Fruit fly (Drosophila melanogaster): Measurements from ENCODE around the gene Ibf1.

The Ibf1 gene

DNA sequence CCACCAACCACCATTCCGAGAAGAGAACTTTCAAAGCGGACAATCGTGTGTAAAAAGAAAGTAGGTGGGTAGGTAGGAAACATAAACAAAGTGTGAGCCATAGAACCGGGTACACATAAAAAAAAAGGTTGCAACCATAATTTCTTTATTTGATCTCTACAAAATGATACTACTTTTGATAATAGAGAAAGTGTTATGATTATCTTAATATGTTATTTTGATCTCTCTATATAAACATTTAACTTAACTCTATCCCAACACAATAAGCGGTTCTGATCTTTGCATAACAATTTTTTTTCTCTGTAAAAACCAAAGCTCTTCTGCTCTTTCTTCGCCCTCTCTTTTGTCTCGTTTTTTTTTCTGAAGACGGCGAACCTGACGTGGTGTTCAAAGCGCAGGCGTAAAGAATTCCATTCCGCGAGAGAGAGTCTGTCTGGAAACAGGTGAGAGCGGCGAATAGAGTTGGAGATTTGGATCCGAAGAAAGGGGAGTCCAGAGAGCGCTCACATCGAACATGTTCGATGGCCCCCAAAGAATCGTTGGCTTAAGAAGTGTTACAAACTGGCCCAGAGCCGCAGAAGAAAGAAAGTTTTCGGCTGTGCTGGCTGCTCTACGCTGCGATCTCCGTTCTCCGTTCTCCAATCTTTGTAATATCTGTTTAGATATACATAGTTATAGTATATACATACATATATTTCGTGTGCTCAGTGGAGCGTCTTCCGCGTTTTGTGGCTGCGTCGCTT is 11.7 kb upstream of the Ibf1 start (continued):
- TF ChIP-seq CG11398 (GFP tag; optimal IDR thresholded peaks at IDR 0.05), result peak; percentile 45
- peak; percentile 83 for TF ChIP-seq Med (GFP tag)
- TF ChIP-seq ap (GFP tag; IDR thresholded peaks at IDR 0.05), result no peak
- TF ChIP-seq her (GFP tag; optimal IDR thresholded peaks at IDR 0.05), result no peak
- TF ChIP-seq CG4617 (GFP tag; optimal IDR thresholded peaks at IDR 0.05; ENCODE audit: borderline replicate concordance), result no peak
- peak; percentile 43 for TF ChIP-seq CG10209 (GFP tag; optimal IDR thresholded peaks at IDR 0.05)
- peak; percentile 84 for TF ChIP-seq CG1529 (GFP tag; optimal IDR thresholded peaks at IDR 0.05)
- TF ChIP-seq Hand (GFP tag; optimal IDR thresholded peaks at IDR 0.05), result no peak
- TF ChIP-seq CG4282 (GFP tag; optimal IDR thresholded peaks at IDR 0.05), result no peak
- TF ChIP-seq Stat92E (GFP tag; optimal IDR thresholded peaks at IDR 0.05), result peak in 1 of 3 experiments; percentile 87
- TF ChIP-seq ftz-f1 (GFP tag; optimal IDR thresholded peaks at IDR 0.05), result no peak
- no peak for TF ChIP-seq CG10959 (GFP tag; IDR thresholded peaks at IDR 0.05)
- TF ChIP-seq CG13424 (tag; optimal IDR thresholded peaks at IDR 0.05), result peak; percentile 77
- peak; percentile 98 for TF ChIP-seq sens (GFP tag)
- TF ChIP-seq jumu (GFP tag; optimal IDR thresholded peaks at IDR 0.05), result peak; percentile 51
- peak; percentile 46; the same call in 1 of the 2 replicates for TF ChIP-seq CG4730 (GFP tag; IDR thresholded peaks at IDR 0.05)
- TF ChIP-seq NK7.1 (GFP tag; optimal IDR thresholded peaks at IDR 0.05), result no peak
- no peak for TF ChIP-seq Lim3 (GFP tag; IDR thresholded peaks at IDR 0.05)
- TF ChIP-seq CG3407 (GFP tag; optimal IDR thresholded peaks at IDR 0.05), result peak; percentile 53
- TF ChIP-seq CG6689 (GFP tag; IDR thresholded peaks at IDR 0.05), result peak; percentile 58
- TF ChIP-seq CG8478 (optimal IDR thresholded peaks at IDR 0.05), result no peak
- TF ChIP-seq Bteb2 (GFP tag; optimal IDR thresholded peaks at IDR 0.05), result peak; percentile 28
- TF ChIP-seq CHES-1-like (GFP tag; optimal IDR thresholded peaks at IDR 0.05), result no peak
- no peak for TF ChIP-seq sna (GFP tag; IDR thresholded peaks at IDR 0.05; ENCODE audit: partially characterized antibody)
- TF ChIP-seq HLH54F (GFP tag; optimal IDR thresholded peaks at IDR 0.05), result no peak
- TF ChIP-seq Ets65A (GFP tag), result no peak
- no peak for TF ChIP-seq pita (GFP tag; optimal IDR thresholded peaks at IDR 0.05)
- TF ChIP-seq bcd (GFP tag; optimal IDR thresholded peaks at IDR 0.05), result peak; percentile 60
- TF ChIP-seq crol (GFP tag; IDR thresholded peaks at IDR 0.05), result no peak
- TF ChIP-seq CG8281 (tag; optimal IDR thresholded peaks at IDR 0.05), result no peak
- TF ChIP-seq sqz (GFP tag; optimal IDR thresholded peaks at IDR 0.05), result peak; percentile 96
- TF ChIP-seq Adf1 (GFP tag; IDR thresholded peaks at IDR 0.05), result no peak
- peak; percentile 31 for TF ChIP-seq NC2α (GFP tag; optimal IDR thresholded peaks at IDR 0.05)
- TF ChIP-seq YL-1 (GFP tag; optimal IDR thresholded peaks at IDR 0.05), result no peak
- no peak for TF ChIP-seq CG11695 (GFP tag; IDR thresholded peaks at IDR 0.05)
- TF ChIP-seq yki (optimal IDR thresholded peaks at IDR 0.05), result no peak
- TF ChIP-seq CG7839 (tag; optimal IDR thresholded peaks at IDR 0.05), result peak; percentile 72
- peak; percentile 65 for TF ChIP-seq CG30403 (GFP tag; optimal IDR thresholded peaks at IDR 0.05)
- no peak for TF ChIP-seq CG9797 (GFP tag; optimal IDR thresholded peaks at IDR 0.05)
- TF ChIP-seq CG12071 (GFP tag; optimal IDR thresholded peaks at IDR 0.05), result no peak
- TF ChIP-seq CG17829 (tag; optimal IDR thresholded peaks at IDR 0.05), result peak; percentile 82
- peak; percentile 25 for TF ChIP-seq CrebB (tag; optimal IDR thresholded peaks at IDR 0.05)
- no peak for TF ChIP-seq CG7928 (GFP tag; optimal IDR thresholded peaks at IDR 0.05)
- peak; percentile 23 for TF ChIP-seq CG12659 (GFP tag; optimal IDR thresholded peaks at IDR 0.05)
- TF ChIP-seq Xrp1 (GFP tag; IDR thresholded peaks at IDR 0.05), result peak; percentile 81
- TF ChIP-seq Lpt (GFP tag; optimal IDR thresholded peaks at IDR 0.05), result no peak
- TF ChIP-seq kah (GFP tag; optimal IDR thresholded peaks at IDR 0.05), result no peak
- no peak for TF ChIP-seq pzg (GFP tag; optimal IDR thresholded peaks at IDR 0.05)
- peak; percentile 39 for TF ChIP-seq corto (GFP tag; optimal IDR thresholded peaks at IDR 0.05)
- TF ChIP-seq CG6654 (GFP tag; optimal IDR thresholded peaks at IDR 0.05), result peak; percentile 25
- no peak for TF ChIP-seq otp (GFP tag; IDR thresholded peaks at IDR 0.05)
